Worm (Caenorhabditis elegans) whole organism, L4/young adult: ENCODE data around the gene EEED8.4.

Source experiments
- dao-5 ChIP-seq: sonication (generic microtip); optimal IDR thresholded peaks from 2 replicates; lab custom pipeline; 2016; ENCODE audit warnings: missing genotype, missing genetic modification characterization, moderate library complexity, missing compliant biosample characterization
- him-1 ChIP-seq: sonication (generic microtip); optimal IDR thresholded peaks from 2 replicates; lab custom pipeline; 2016; ENCODE audit warnings: missing genotype, missing genetic modification reagents, missing genetic modification characterization, missing compliant biosample characterization

- no peak for TF ChIP-seq him-1 (tag; lab: Kevin White, UChicago)
- no peak for TF ChIP-seq dao-5 (tag; lab: Kevin White, UChicago)
Observed at ce11 chrII:5433069-5433468, 23.9 kb downstream of the EEED8.4 start, which contains the start of gene srx-114.
